Worm (Caenorhabditis elegans): ENCODE measurements around the gene str-66.

- TF ChIP-seq him-1 (tag; optimal IDR thresholded peaks at IDR 0.05) = no peak
- no peak for TF ChIP-seq W03F9.2 (tag; optimal IDR thresholded peaks at IDR 0.05)
- TF ChIP-seq dao-5 (tag; optimal IDR thresholded peaks at IDR 0.05) = no peak
These were observed 40.5 kb upstream of the str-66 start, which contains the start of gene srab-10 for ce11 chrV:3144494-3144893.

Measured in whole organism, L4/young adult.